Worm (Caenorhabditis elegans): ENCODE measurements around the gene str-182.

DNA sequence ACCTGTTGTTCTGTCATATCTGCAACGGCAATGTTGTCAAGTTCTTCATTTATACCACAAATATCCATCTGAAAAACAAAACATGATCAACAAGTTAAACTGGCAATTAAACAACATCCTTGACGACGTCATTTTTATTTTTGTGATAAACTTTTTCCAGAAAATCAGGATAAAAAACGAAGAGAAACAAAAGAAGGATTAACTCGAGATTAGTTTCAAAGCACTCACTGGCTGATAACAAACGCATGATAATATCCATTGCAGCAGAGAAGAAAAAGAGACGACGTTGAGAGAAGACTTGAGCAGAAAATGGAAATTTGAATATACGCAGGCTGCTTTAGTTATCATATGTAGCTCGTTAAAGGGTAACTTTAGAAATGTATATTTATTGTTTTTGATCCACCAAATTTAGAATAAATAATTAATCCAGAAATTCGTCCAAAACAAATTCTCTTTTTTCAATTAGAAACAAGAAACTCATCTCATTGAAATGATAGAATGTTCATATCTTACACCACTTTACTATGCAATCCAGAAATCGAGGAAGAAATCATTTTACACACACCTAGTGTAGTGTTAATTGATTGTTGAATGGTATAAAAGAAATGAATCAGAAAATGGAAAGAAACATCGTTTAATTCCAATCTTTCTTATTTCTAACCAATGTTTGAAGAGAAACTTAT lies 8.0 kb upstream of the str-182 start, which contains the start of the genes C12D8.21 and col-148:
- no peak for TF ChIP-seq nhr-232 (tag; optimal IDR thresholded peaks at IDR 0.05)
- TF ChIP-seq unc-55 (GFP tag; optimal IDR thresholded peaks at IDR 0.05): no peak
- no peak for TF ChIP-seq unc-86 (tag; optimal IDR thresholded peaks at IDR 0.05)
- no peak for TF ChIP-seq ceh-19 (GFP tag; optimal IDR thresholded peaks at IDR 0.05)
- TF ChIP-seq sox-2 (GFP tag; IDR thresholded peaks at IDR 0.05): no peak
- TF ChIP-seq ama-1 (optimal IDR thresholded peaks at IDR 0.05): no peak
- TF ChIP-seq zip-5 (tag; optimal IDR thresholded peaks at IDR 0.05): no peak
- no peak for TF ChIP-seq pqm-1 (tag; optimal IDR thresholded peaks at IDR 0.05)
- TF ChIP-seq hlh-13 (GFP tag; optimal IDR thresholded peaks at IDR 0.05): no peak
- no peak for TF ChIP-seq lin-11 (tag; optimal IDR thresholded peaks at IDR 0.05)
- no peak for TF ChIP-seq ceh-48 (tag; optimal IDR thresholded peaks at IDR 0.05)
- no peak for TF ChIP-seq ref-2 (tag; optimal IDR thresholded peaks at IDR 0.05)
- no peak for TF ChIP-seq ceh-18 (tag; optimal IDR thresholded peaks at IDR 0.05)
- TF ChIP-seq ztf-16 (tag; optimal IDR thresholded peaks at IDR 0.05): no peak

Data from whole organism, late embryonic.